Worm (Caenorhabditis elegans) whole organism, L2 larva: Measurements from ENCODE around the gene irld-39.

Source experiments
- Y55F3AM.14 ChIP-seq: fragments of 200-800 bp; sonication (Bioruptor generic); optimal IDR thresholded peaks from 2 replicates; lab custom pipeline; 2018; ENCODE audit warnings: mild to moderate bottlenecking, missing genetic modification characterization, missing compliant biosample characterization
- ZK546.5 ChIP-seq: sonication (generic microtip); optimal IDR thresholded peaks from 2 replicates; lab custom pipeline; 2017; ENCODE audit warnings: missing biosample characterization, missing genetic modification characterization
- ama-1 ChIP-seq: fragments of 150-350 bp; optimal IDR thresholded peaks from 2 replicates; lab custom pipeline; 2018; ENCODE audit warnings: inconsistent platforms
- elt-1 ChIP-seq: fragments of 150-350 bp; optimal IDR thresholded peaks from 2 replicates; lab custom pipeline; 2014; ENCODE audit warnings: missing biosample characterization, missing genetic modification characterization
- elt-3 ChIP-seq: sonication (generic microtip); optimal IDR thresholded peaks from 2 replicates; lab custom pipeline; 2017; ENCODE audit warnings: missing biosample characterization, missing genetic modification characterization
- fos-1 ChIP-seq: fragments of 150-350 bp; optimal IDR thresholded peaks from 2 replicates; lab custom pipeline; 2014; ENCODE audit warnings: missing biosample characterization, missing genetic modification characterization
- gmeb-1 ChIP-seq: fragments of 150-350 bp; optimal IDR thresholded peaks from 2 replicates; lab custom pipeline; 2014; ENCODE audit warnings: missing biosample characterization, missing genetic modification characterization
- lin-13 ChIP-seq: fragments of 150-350 bp; optimal IDR thresholded peaks from 2 replicates; lab custom pipeline; 2014; ENCODE audit warnings: missing biosample characterization, missing genetic modification reagents, missing genetic modification characterization
- lin-39 ChIP-seq: fragments of 150-350 bp; optimal IDR thresholded peaks from 2 replicates; lab custom pipeline; 2014; ENCODE audit warnings: missing biosample characterization, missing genetic modification reagents, missing genetic modification characterization
- mbf-1 ChIP-seq: sonication (generic microtip); optimal IDR thresholded peaks from 2 replicates; lab custom pipeline; 2017; ENCODE audit warnings: missing biosample characterization, missing genetic modification characterization
- mdl-1 ChIP-seq, 2 experiments: fragments of 150-350 bp in 1 of 2; sonication (generic microtip) in 1 of 2; optimal IDR thresholded peaks; 2 replicates each; lab custom pipeline; 2017; ENCODE audit warnings: missing biosample characterization in 2 of 2, missing genetic modification characterization in 2 of 2
- nhr-11 ChIP-seq: fragments of 150-350 bp; optimal IDR thresholded peaks from 2 replicates; lab custom pipeline; 2014; ENCODE audit warnings: missing biosample characterization, missing genetic modification characterization
- nhr-12 ChIP-seq: fragments of 150-350 bp; optimal IDR thresholded peaks from 2 replicates; lab custom pipeline; 2014; ENCODE audit warnings: missing biosample characterization, missing genetic modification characterization
- nhr-129 ChIP-seq: fragments of 150-350 bp; optimal IDR thresholded peaks from 2 replicates; lab custom pipeline; 2014; ENCODE audit warnings: missing biosample characterization, missing genetic modification characterization
- nhr-21 ChIP-seq: fragments of 150-350 bp; optimal IDR thresholded peaks from 2 replicates; lab custom pipeline; 2014; ENCODE audit warnings: missing biosample characterization, missing genetic modification characterization
- nhr-23 ChIP-seq: fragments of 150-350 bp; optimal IDR thresholded peaks from 2 replicates; lab custom pipeline; 2014; ENCODE audit warnings: missing biosample characterization, missing genetic modification reagents, missing genetic modification characterization
- nhr-6 ChIP-seq: fragments of 150-350 bp; optimal IDR thresholded peaks from 2 replicates; lab custom pipeline; 2014; ENCODE audit warnings: missing biosample characterization, missing genetic modification characterization
- nhr-77 ChIP-seq: fragments of 150-350 bp; optimal IDR thresholded peaks from 2 replicates; lab custom pipeline; 2014; ENCODE audit warnings: missing biosample characterization, missing genetic modification characterization
- peb-1 ChIP-seq: fragments of 150-350 bp; optimal IDR thresholded peaks from 2 replicates; lab custom pipeline; 2014; ENCODE audit warnings: missing biosample characterization, missing genetic modification characterization
- sem-4 ChIP-seq: fragments of 150-350 bp; optimal IDR thresholded peaks from 2 replicates; lab custom pipeline; 2014; ENCODE audit warnings: missing biosample characterization, missing genetic modification reagents, missing genetic modification characterization
- sma-9 ChIP-seq, 2 experiments: fragments of 150-350 bp in 1 of 2; sonication (generic microtip) in 1 of 2; optimal IDR thresholded peaks; 2 replicates each; lab custom pipeline; 2014 to 2016; ENCODE audit warnings: missing genetic modification characterization in 2 of 2, mild to moderate bottlenecking in 1 of 2, missing biosample characterization in 1 of 2, missing compliant biosample characterization in 1 of 2, missing genetic modification reagents in 1 of 2, moderate library complexity in 1 of 2
- snpc-4 ChIP-seq: fragments of 150-350 bp; optimal IDR thresholded peaks from 2 replicates; lab custom pipeline; 2014; ENCODE audit warnings: missing biosample characterization, missing genetic modification characterization
- unc-39 ChIP-seq: fragments of 150-350 bp; optimal IDR thresholded peaks from 2 replicates; lab custom pipeline; 2014; ENCODE audit warnings: missing biosample characterization, missing genetic modification characterization
- unc-62 ChIP-seq: fragments of 150-350 bp; optimal IDR thresholded peaks from 2 replicates; lab custom pipeline; 2014; ENCODE audit warnings: missing biosample characterization, missing genetic modification reagents, missing genetic modification characterization
- zag-1 ChIP-seq: fragments of 150-350 bp; optimal IDR thresholded peaks from 2 replicates; lab custom pipeline; 2014; ENCODE audit warnings: missing biosample characterization, missing genetic modification characterization
- ztf-1 ChIP-seq: fragments of 200-800 bp; sonication (Bioruptor generic); conservative IDR thresholded peaks from 2 replicates; pipeline ENCODE4 v1.3.6; 2022; ENCODE audit warnings: missing genetic modification characterization, missing compliant biosample characterization

The irld-39 gene

ce11 chrIV:16277902-16278301 lies 45.0 kb downstream of the irld-39 start, which contains the start of gene ccch-2:
Gene ccch-2, plus strand, starts transcription at chrIV:16278202.
- no peak for TF ChIP-seq nhr-129 (tag; lab: Kevin White, UChicago)
- no peak for TF ChIP-seq sma-9 (GFP tag; optimal IDR thresholded peaks at IDR 0.05; lab: Kevin White, UChicago)
- no peak for TF ChIP-seq sma-9 (tag; optimal IDR thresholded peaks at IDR 0.05; lab: Kevin White, UChicago)
- TF ChIP-seq gmeb-1 (tag; lab: Kevin White, UChicago) = no peak
- no peak for TF ChIP-seq nhr-21 (tag; lab: Kevin White, UChicago)
- no peak for TF ChIP-seq fos-1 (tag; lab: Kevin White, UChicago)
- no peak for TF ChIP-seq zag-1 (tag; lab: Kevin White, UChicago)
- no peak for TF ChIP-seq peb-1
- no peak for TF ChIP-seq sem-4 (tag; lab: Kevin White, UChicago)
- TF ChIP-seq mbf-1 (tag; lab: Kevin White, UChicago) = no peak
- TF ChIP-seq nhr-6 (tag; lab: Kevin White, UChicago) = no peak
- TF ChIP-seq nhr-23 (tag; lab: Kevin White, UChicago) = no peak
- no peak for TF ChIP-seq unc-62 (GFP tag; lab: Kevin White, UChicago)
- TF ChIP-seq, all 48 proteins: peak for 0

- TF ChIP-seq nhr-11 (tag; lab: Kevin White, UChicago) (no peak), ZK546.5 (tag; lab: Kevin White, UChicago) (no peak), Y55F3AM.14 (GFP tag; lab: Kevin White, UChicago) (no peak), unc-39 (tag; lab: Kevin White, UChicago) (no peak), nhr-77 (tag; lab: Kevin White, UChicago) (no peak), ama-1 (no peak), lin-13 (no peak), nhr-12 (tag; lab: Kevin White, UChicago) (no peak), lin-39 (tag; lab: Kevin White, UChicago) (no peak), mdl-1 (tag; optimal IDR thresholded peaks at IDR 0.05; lab: Kevin White, UChicago) (no peak), ztf-1 (GFP tag; lab: Robert Waterston, UW) (no peak), sem-4 (tag; lab: Kevin White, UChicago) (no peak), sma-9 (GFP tag; optimal IDR thresholded peaks at IDR 0.05; lab: Kevin White, UChicago) (no peak), sma-9 (tag; optimal IDR thresholded peaks at IDR 0.05; lab: Kevin White, UChicago) (no peak), elt-1 (tag; lab: Kevin White, UChicago) (no peak), elt-3 (no peak), fos-1 (tag; lab: Kevin White, UChicago) (no peak), peb-1 (no peak), nhr-6 (tag; lab: Kevin White, UChicago) (no peak), zag-1 (tag; lab: Kevin White, UChicago) (no peak), snpc-4 (no peak)
These were observed 47.7 kb downstream of the irld-39 start, which contains the start of gene clec-191 for ce11 chrIV:16280614-16281013. Gene clec-191, minus strand, starts transcription at chrIV:16280714.
